Worm (Caenorhabditis elegans) whole organism, young adult: ENCODE results near the gene dop-4.

Experiments used
- B0336.3 ChIP-seq: fragments of 200-800 bp; sonication (Bioruptor generic); IDR thresholded peaks from 2 replicates; pipeline ENCODE4 v1.3.6; 2022; ENCODE audit warnings: missing genetic modification characterization, missing compliant biosample characterization
- C06A6.2 ChIP-seq: fragments of 200-800 bp; sonication (Bioruptor generic); conservative IDR thresholded peaks from 2 replicates; pipeline ENCODE4 v1.3.6; 2022; ENCODE audit warnings: missing genetic modification characterization, missing compliant biosample characterization
- F22D6.2 ChIP-seq: sonication (generic microtip); optimal IDR thresholded peaks from 2 replicates; lab custom pipeline; 2016; ENCODE audit warnings: mild to moderate bottlenecking, missing genetic modification characterization, missing compliant biosample characterization
- F37B4.10 ChIP-seq: fragments of 200-800 bp; sonication (Bioruptor generic); IDR thresholded peaks from 2 replicates; pipeline ENCODE4 v1.3.6; 2022; ENCODE audit warnings: missing genetic modification characterization, missing compliant biosample characterization
- F39B2.1 ChIP-seq: fragments of 200-800 bp; sonication (Bioruptor generic); IDR thresholded peaks from 2 replicates; pipeline ENCODE4 v1.3.6; 2022; ENCODE audit warnings: missing genetic modification reagents, missing genetic modification characterization, missing compliant biosample characterization
- K12H6.12 ChIP-seq: fragments of 200-800 bp; sonication (Bioruptor generic); optimal IDR thresholded peaks from 2 replicates; lab custom pipeline; 2018; ENCODE audit warnings: mild to moderate bottlenecking, missing genetic modification characterization, missing compliant biosample characterization
- T26A5.8 ChIP-seq: sonication (generic microtip); optimal IDR thresholded peaks from 2 replicates; lab custom pipeline; 2016; ENCODE audit warnings: missing genetic modification characterization, missing compliant biosample characterization
- Y53F4B.3 ChIP-seq: fragments of 200-800 bp; sonication (Bioruptor generic); IDR thresholded peaks from 2 replicates; pipeline ENCODE4 v1.3.6; 2022; ENCODE audit warnings: missing genetic modification reagents, missing genetic modification characterization, missing compliant biosample characterization
- atf-7 ChIP-seq: sonication (generic microtip); optimal IDR thresholded peaks from 2 replicates; lab custom pipeline; 2017; ENCODE audit warnings: mild to moderate bottlenecking, missing genetic modification characterization, missing compliant biosample characterization
- ccch-3 ChIP-seq: fragments of 200-800 bp; sonication (Bioruptor generic); optimal IDR thresholded peaks from 2 replicates; lab custom pipeline; 2018; ENCODE audit warnings: mild to moderate bottlenecking, missing genetic modification characterization, missing compliant biosample characterization
- cebp-1 ChIP-seq, 2 experiments: fragments of 200-800 bp in 1 of 2; sonication (Bioruptor generic) in 1 of 2; sonication (generic microtip) in 1 of 2; IDR thresholded peaks in 1 of 2; optimal IDR thresholded peaks in 1 of 2; 2 replicates each; pipeline versions ENCODE4 v1.3.6 to Lab custom; 2017 to 2022; ENCODE audit warnings: missing compliant biosample characterization in 2 of 2, missing genetic modification characterization in 2 of 2, mild to moderate bottlenecking in 1 of 2, missing genetic modification reagents in 1 of 2, moderate library complexity in 1 of 2
- ceh-100 ChIP-seq: fragments of 200-800 bp; sonication (Bioruptor generic); IDR thresholded peaks from 2 replicates; pipeline ENCODE4 v1.3.6; 2022; ENCODE audit warnings: missing genetic modification reagents, missing genetic modification characterization, missing compliant biosample characterization
- die-1 ChIP-seq: sonication (generic microtip); optimal IDR thresholded peaks from 2 replicates; lab custom pipeline; 2016; ENCODE audit warnings: missing genotype, mild to moderate bottlenecking, missing genetic modification characterization, missing compliant biosample characterization
- dpff-1 ChIP-seq: sonication (generic microtip); optimal IDR thresholded peaks from 2 replicates; lab custom pipeline; 2017; ENCODE audit warnings: mild to moderate bottlenecking, missing genetic modification characterization, missing compliant biosample characterization
- egl-18 ChIP-seq: fragments of 200-800 bp; sonication (Bioruptor generic); IDR thresholded peaks from 2 replicates; pipeline ENCODE4 v1.3.6; 2022; ENCODE audit warnings: missing genetic modification reagents, missing genetic modification characterization, missing compliant biosample characterization
- egl-44 ChIP-seq: fragments of 200-800 bp; sonication (Bioruptor generic); IDR thresholded peaks from 2 replicates; pipeline ENCODE4 v1.3.6; 2022; ENCODE audit warnings: missing genetic modification reagents, missing genetic modification characterization, missing compliant biosample characterization
- gei-17 ChIP-seq: fragments of 200-800 bp; sonication (Bioruptor generic); optimal IDR thresholded peaks from 2 replicates; lab custom pipeline; 2018; ENCODE audit warnings: mild to moderate bottlenecking, missing genetic modification characterization, missing compliant biosample characterization
- him-1 ChIP-seq: sonication (generic microtip); optimal IDR thresholded peaks from 2 replicates; lab custom pipeline; 2016; ENCODE audit warnings: missing genotype, missing genetic modification reagents, missing genetic modification characterization, missing compliant biosample characterization
- hlh-26 ChIP-seq: fragments of 200-800 bp; sonication (Bioruptor generic); conservative IDR thresholded peaks from 2 replicates; pipeline ENCODE4 v1.3.6; 2022; ENCODE audit warnings: missing genetic modification reagents, missing genetic modification characterization, missing compliant biosample characterization
- hmg-1.2 ChIP-seq: fragments of 200-800 bp; sonication (Bioruptor generic); IDR thresholded peaks from 2 replicates; pipeline ENCODE4 v1.3.6; 2022; ENCODE audit warnings: missing genetic modification reagents, missing genetic modification characterization, missing compliant biosample characterization
- hmg-20 ChIP-seq: fragments of 200-800 bp; sonication (Bioruptor generic); IDR thresholded peaks from 2 replicates; pipeline ENCODE4 v1.3.6; 2022; ENCODE audit warnings: missing genetic modification reagents, missing genetic modification characterization, missing compliant biosample characterization
- hrde-1 ChIP-seq: sonication (generic microtip); optimal IDR thresholded peaks from 2 replicates; lab custom pipeline; 2016; ENCODE audit warnings: missing genetic modification characterization, mild to moderate bottlenecking, missing compliant biosample characterization, moderate library complexity, missing genotype, missing genetic modification reagents, borderline replicate concordance
- let-607 ChIP-seq, 2 experiments: fragments of 200-800 bp in 1 of 2; sonication (Bioruptor generic) in 1 of 2; sonication (generic microtip) in 1 of 2; optimal IDR thresholded peaks; 2 replicates each; lab custom pipeline; 2016 to 2018; ENCODE audit warnings: mild to moderate bottlenecking in 2 of 2, missing compliant biosample characterization in 2 of 2, missing genetic modification characterization in 2 of 2, moderate library complexity in 2 of 2, missing genotype in 1 of 2
- lin-26 ChIP-seq: fragments of 200-800 bp; sonication (Bioruptor generic); IDR thresholded peaks from 2 replicates; pipeline ENCODE4 v1.3.6; 2022; ENCODE audit warnings: missing genetic modification reagents, missing genetic modification characterization, missing compliant biosample characterization
- lin-40 ChIP-seq: sonication (generic microtip); optimal IDR thresholded peaks from 2 replicates; lab custom pipeline; 2016; ENCODE audit warnings: missing genetic modification characterization, mild to moderate bottlenecking, missing compliant biosample characterization, missing genotype, missing genetic modification reagents
- lin-54 ChIP-seq: fragments of 200-800 bp; sonication (Bioruptor generic); optimal IDR thresholded peaks from 2 replicates; lab custom pipeline; 2018; ENCODE audit warnings: mild to moderate bottlenecking, missing genetic modification characterization, missing compliant biosample characterization
- madf-10 ChIP-seq: sonication (generic microtip); optimal IDR thresholded peaks from 2 replicates; lab custom pipeline; 2016; ENCODE audit warnings: mild to moderate bottlenecking, missing genetic modification characterization, missing compliant biosample characterization
- madf-6 ChIP-seq: fragments of 200-800 bp; sonication (Bioruptor generic); IDR thresholded peaks from 2 replicates; pipeline ENCODE4 v1.3.6; 2022; ENCODE audit warnings: missing genetic modification reagents, missing genetic modification characterization, missing compliant biosample characterization
- mel-28 ChIP-seq: sonication (generic microtip); optimal IDR thresholded peaks from 2 replicates; lab custom pipeline; 2016; ENCODE audit warnings: borderline replicate concordance, mild to moderate bottlenecking, missing genetic modification characterization, missing compliant biosample characterization
- nhr-80 ChIP-seq: sonication (generic microtip); optimal IDR thresholded peaks from 2 replicates; lab custom pipeline; 2016; ENCODE audit warnings: missing genetic modification characterization, missing compliant biosample characterization
- pbrm-1 ChIP-seq: fragments of 200-800 bp; sonication (Bioruptor generic); IDR thresholded peaks from 2 replicates; pipeline ENCODE4 v1.3.6; 2022; ENCODE audit warnings: missing genetic modification reagents, missing genetic modification characterization, missing compliant biosample characterization
- rcor-1 ChIP-seq: fragments of 200-800 bp; sonication (Bioruptor generic); IDR thresholded peaks from 2 replicates; pipeline ENCODE4 v1.3.6; 2022; ENCODE audit warnings: missing genetic modification reagents, missing genetic modification characterization, missing compliant biosample characterization
- rec-8 ChIP-seq, 2 experiments: sonication (generic microtip); optimal IDR thresholded peaks; 2 replicates each; lab custom pipeline; 2016; ENCODE audit warnings: mild to moderate bottlenecking in 2 of 2, missing genetic modification characterization in 2 of 2, missing genetic modification reagents in 2 of 2, missing genotype in 2 of 2, missing biosample characterization in 1 of 2, missing compliant biosample characterization in 1 of 2, moderate library complexity in 1 of 2
- repo-1 ChIP-seq: sonication (generic microtip); optimal IDR thresholded peaks from 2 replicates; lab custom pipeline; 2017; ENCODE audit warnings: mild to moderate bottlenecking, missing genetic modification characterization, missing compliant biosample characterization
- snpc-1.3 ChIP-seq: sonication (generic microtip); optimal IDR thresholded peaks from 2 replicates; lab custom pipeline; 2017; ENCODE audit warnings: missing genetic modification characterization, mild to moderate bottlenecking, missing compliant biosample characterization, antibody characterized with exemption, moderate library complexity, missing genotype, missing genetic modification reagents; ENCODE audit not compliant: insufficient read depth
- snpc-3.4 ChIP-seq: sonication (generic microtip); optimal IDR thresholded peaks from 2 replicates; lab custom pipeline; 2017; ENCODE audit warnings: missing genetic modification characterization, mild to moderate bottlenecking, missing compliant biosample characterization, antibody characterized with exemption, moderate library complexity, missing genotype, missing genetic modification reagents
- sptf-2 ChIP-seq: fragments of 200-800 bp; sonication (Bioruptor generic); optimal IDR thresholded peaks from 2 replicates; lab custom pipeline; 2018; ENCODE audit warnings: mild to moderate bottlenecking, missing genetic modification characterization, missing compliant biosample characterization
- xnd-1 ChIP-seq: sonication (generic microtip); optimal IDR thresholded peaks from 2 replicates; lab custom pipeline; 2016; ENCODE audit warnings: missing genotype, missing genetic modification reagents, missing genetic modification characterization, missing compliant biosample characterization
- ztf-25 ChIP-seq: fragments of 200-800 bp; sonication (Bioruptor generic); IDR thresholded peaks from 2 replicates; pipeline ENCODE4 v1.3.6; 2022; ENCODE audit warnings: missing genetic modification reagents, missing genetic modification characterization, missing compliant biosample characterization
- ztf-3 ChIP-seq: fragments of 200-800 bp; sonication (Bioruptor generic); optimal IDR thresholded peaks from 2 replicates; lab custom pipeline; 2018; ENCODE audit warnings: mild to moderate bottlenecking, missing genetic modification characterization, missing compliant biosample characterization

Gene dop-4

DNA sequence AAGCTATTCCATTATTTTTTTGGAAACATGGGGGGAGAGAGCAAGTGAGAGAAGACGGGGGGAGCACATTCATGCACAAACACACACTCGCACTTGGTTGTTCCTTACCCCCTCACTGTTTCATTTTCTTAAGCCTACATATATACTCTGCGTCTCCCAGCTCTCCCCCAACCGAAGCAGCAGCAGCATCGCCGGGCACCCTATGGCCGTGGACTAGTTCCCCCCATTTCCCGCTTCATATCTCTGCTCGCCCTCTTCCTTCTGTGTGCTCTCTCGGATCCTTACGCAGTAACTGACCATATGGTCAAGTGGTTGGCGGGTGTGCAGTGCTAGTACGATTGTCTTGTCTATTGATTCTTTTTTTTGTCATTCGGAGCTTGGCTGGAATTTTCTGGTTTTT lies 7.2 kb downstream of the dop-4 start (continued):
- TF ChIP-seq him-1 (tag; lab: Kevin White, UChicago) (no peak), B0336.3 (GFP tag; lab: Robert Waterston, UW) (peak; percentile 50; the same call in 1 of the 2 replicates), egl-18 (GFP tag; lab: Robert Waterston, UW) (no peak), ceh-100 (no peak; the same call in 1 of the 2 replicates), Y53F4B.3 (GFP tag; lab: Robert Waterston, UW) (no peak), snpc-1.3 (tag; lab: Kevin White, UChicago) (no peak), madf-6 (peak; percentile 35; the same call in 1 of the 2 replicates), snpc-3.4 (tag; lab: Kevin White, UChicago) (no peak)

ce11 chrX:1309446-1309845 lies 14.4 kb downstream of the dop-4 start:
- TF ChIP-seq F22D6.2 (tag; lab: Kevin White, UChicago): no peak
- TF ChIP-seq atf-7: no peak
- TF ChIP-seq lin-54 (GFP tag; lab: Kevin White, UChicago): no peak
- no peak for TF ChIP-seq dpff-1 (tag; lab: Kevin White, UChicago)
- TF ChIP-seq, all 124 proteins: peak for 0

DNA sequence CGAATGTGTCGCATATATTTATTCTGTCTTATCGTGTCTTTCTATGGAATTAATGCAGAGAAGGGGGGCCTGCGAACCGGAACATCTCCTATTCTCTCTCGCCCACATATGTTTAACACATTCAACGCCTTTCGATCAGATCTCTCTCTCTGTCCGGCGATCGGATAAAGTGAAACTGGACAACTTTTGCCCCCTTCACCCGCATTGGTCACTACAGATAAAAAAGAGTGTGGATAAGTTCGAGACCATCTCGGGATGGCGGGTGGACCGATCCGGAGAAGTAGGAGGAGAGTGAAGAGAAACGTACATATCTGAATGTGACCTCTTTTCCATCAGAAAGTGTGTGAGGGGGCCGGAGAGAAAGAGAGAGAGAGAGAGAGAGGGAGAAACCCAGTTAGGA lies 16.0 kb downstream of the dop-4 start, which contains the start of gene H42K12.3:
H42K12.3 (plus strand) TSS at position 308 of the 400 bp plus-strand sequence.
- TF ChIP-seq ztf-3 (GFP tag; lab: Kevin White, UChicago): no peak
- no peak for TF ChIP-seq sptf-2 (GFP tag; lab: Kevin White, UChicago)
- no peak for TF ChIP-seq rec-8 (tag; optimal IDR thresholded peaks at IDR 0.05; lab: Kevin White, UChicago)
- TF ChIP-seq hmg-20 (GFP tag; lab: Robert Waterston, UW): no peak
- TF ChIP-seq hrde-1: no peak

ce11 chrX:1311577-1311976 lies 16.5 kb downstream of the dop-4 start:
- no peak for TF ChIP-seq repo-1 (tag; lab: Kevin White, UChicago)
- TF ChIP-seq, all 124 proteins: peak for 0

ce11 chrX:1319708-1320107 lies 24.7 kb downstream of the dop-4 start:
- TF ChIP-seq ccch-3: no peak
- TF ChIP-seq madf-10: peak; percentile 10
- TF ChIP-seq F37B4.10 (GFP tag; lab: Robert Waterston, UW): 0 out of 2 replicates have a peak, but pooled peaks have one; percentile 86
- peak; percentile 17 for TF ChIP-seq die-1 (tag; lab: Kevin White, UChicago)
- 0 out of 2 replicates have a peak, but pooled peaks have one; percentile 10 for TF ChIP-seq lin-26
- TF ChIP-seq T26A5.8 (tag; lab: Kevin White, UChicago): no peak
- TF ChIP-seq gei-17 (GFP tag; lab: Kevin White, UChicago): peak; percentile 71
- TF ChIP-seq C06A6.2 (GFP tag; lab: Robert Waterston, UW): 0 out of 2 replicates have a peak, but pooled peaks have one; percentile 17
- TF ChIP-seq K12H6.12 (tag; lab: Kevin White, UChicago): peak; percentile 69
- TF ChIP-seq lin-40: peak; percentile 46
- TF ChIP-seq B0336.3 (GFP tag; lab: Robert Waterston, UW): peak; percentile 88
- TF ChIP-seq rcor-1: 0 out of 2 replicates have a peak, but pooled peaks have one; percentile 38
- TF ChIP-seq mel-28 (tag; lab: Kevin White, UChicago): peak; percentile 12
- TF ChIP-seq atf-7: peak; percentile 30
- TF ChIP-seq let-607 (tag; optimal IDR thresholded peaks at IDR 0.05; lab: Kevin White, UChicago): peak in 1 of 2 experiments; percentile 27
- peak; percentile 81; the same call in 1 of the 2 replicates for TF ChIP-seq hmg-1.2
- TF ChIP-seq egl-44 (GFP tag; lab: Robert Waterston, UW): peak; percentile 72; the same call in 1 of the 2 replicates
- no peak for TF ChIP-seq ztf-25 (GFP tag; lab: Robert Waterston, UW)
- peak; percentile 42; the same call in 1 of the 2 replicates for TF ChIP-seq cebp-1 (GFP tag; IDR thresholded peaks at IDR 0.05; lab: Robert Waterston, UW)
- TF ChIP-seq cebp-1 (tag; optimal IDR thresholded peaks at IDR 0.05; lab: Kevin White, UChicago): peak; percentile 80
- no peak for TF ChIP-seq F39B2.1
- TF ChIP-seq nhr-80 (tag; lab: Kevin White, UChicago): peak; percentile 85
- TF ChIP-seq xnd-1: no peak
- TF ChIP-seq dpff-1 (tag; lab: Kevin White, UChicago): no peak
- TF ChIP-seq pbrm-1: 0 out of 2 replicates have a peak, but pooled peaks have one; percentile 10
- TF ChIP-seq hlh-26 (GFP tag; lab: Robert Waterston, UW): no peak
